Fruit fly (Drosophila melanogaster) whole organism, wandering third instar larva: ENCODE measurements around the gene Argk1.
A peak's percentile ranks its signal among the peaks of the same experiment; 100 is the strongest.

Source experiments
- Abd-B ChIP-seq: fragments of >200 bp; optimal IDR thresholded peaks from 2 replicates; lab custom pipeline; 2017; ENCODE audit warnings: missing biosample characterization, missing genetic modification characterization
- CG32264 ChIP-seq: fragments of 200-800 bp; sonication (Bioruptor generic); optimal IDR thresholded peaks from 2 replicates; lab custom pipeline; 2016; ENCODE audit warnings: missing biosample characterization, missing genetic modification characterization
- CG9705 ChIP-seq: fragments of 200-800 bp; sonication (Bioruptor generic); optimal IDR thresholded peaks from 2 replicates; lab custom pipeline; 2018; ENCODE audit warnings: missing biosample characterization, mild to moderate bottlenecking, missing genetic modification characterization
- CrebA ChIP-seq: fragments of 200-800 bp; sonication (Bioruptor generic); optimal IDR thresholded peaks from 2 replicates; lab custom pipeline; 2016; ENCODE audit warnings: missing biosample characterization, mild to moderate bottlenecking, missing genetic modification characterization, borderline replicate concordance
- Dfd ChIP-seq: fragments of >200 bp; optimal IDR thresholded peaks from 2 replicates; lab custom pipeline; 2017; ENCODE audit warnings: missing biosample characterization, missing genetic modification characterization
- Dif ChIP-seq: fragments of 200-275, 200-300 bp; sonication (Bioruptor generic); optimal IDR thresholded peaks from 2 replicates; lab custom pipeline; 2018; ENCODE audit warnings: missing biosample characterization, missing genetic modification characterization; ENCODE audit not compliant: partially characterized antibody
- GATAd ChIP-seq: sonication (Bioruptor generic); optimal IDR thresholded peaks from 2 replicates; lab custom pipeline; 2016; ENCODE audit warnings: missing biosample characterization, missing genetic modification characterization
- HLH106 ChIP-seq: fragments of 200-800 bp; optimal IDR thresholded peaks from 3 replicates; lab custom pipeline; 2019; ENCODE audit warnings: missing biosample characterization, mild to moderate bottlenecking, missing genetic modification characterization, moderate library complexity
- Hnf4 ChIP-seq: fragments of 200-800 bp; sonication (Bioruptor generic); optimal IDR thresholded peaks from 2 replicates; lab custom pipeline; 2016; ENCODE audit warnings: missing biosample characterization, mild to moderate bottlenecking, missing genetic modification characterization
- Hr78 ChIP-seq: fragments of >200 bp; optimal IDR thresholded peaks from 2 replicates; lab custom pipeline; 2017; ENCODE audit warnings: missing biosample characterization, missing genetic modification characterization
- Hr83 ChIP-seq: fragments of 200-300 bp; sonication (Bioruptor generic); optimal IDR thresholded peaks from 2 replicates; lab custom pipeline; 2016; ENCODE audit warnings: missing biosample characterization, mild to moderate bottlenecking, missing genetic modification characterization, moderate library complexity; ENCODE audit not compliant: poor library complexity, severe bottlenecking
- Jra ChIP-seq: sonication (Bioruptor generic); optimal IDR thresholded peaks from 2 replicates; lab custom pipeline; 2016; ENCODE audit warnings: missing biosample characterization, missing genetic modification characterization
- Mio ChIP-seq: sonication (Bioruptor generic); optimal IDR thresholded peaks from 2 replicates; lab custom pipeline; 2016; ENCODE audit warnings: missing biosample characterization, missing genetic modification characterization
- Myc ChIP-seq: fragments of >200 bp; optimal IDR thresholded peaks from 2 replicates; lab custom pipeline; 2017
- N ChIP-seq: fragments of >200 bp; optimal IDR thresholded peaks from 2 replicates; lab custom pipeline; 2018; ENCODE audit warnings: missing biosample characterization, missing external identifiers, missing genetic modification characterization
- OdsH ChIP-seq: fragments of 200-800 bp; sonication (Bioruptor generic); optimal IDR thresholded peaks from 2 replicates; lab custom pipeline; 2016; ENCODE audit warnings: missing biosample characterization, mild to moderate bottlenecking, missing genetic modification characterization
- Rel ChIP-seq, 2 experiments: fragments of 200-800 bp; sonication (Bioruptor generic) in 1 of 2; optimal IDR thresholded peaks; 2 replicates in 1 of 2; 3 replicates in 1 of 2; lab custom pipeline; 2016 to 2019; ENCODE audit warnings: mild to moderate bottlenecking in 2 of 2, missing biosample characterization in 2 of 2, missing genetic modification characterization in 2 of 2, moderate library complexity in 1 of 2
- Sp1 ChIP-seq: fragments of 200-800 bp; sonication (Bioruptor generic); optimal IDR thresholded peaks from 3 replicates; lab custom pipeline; 2019; ENCODE audit warnings: missing biosample characterization, mild to moderate bottlenecking, missing genetic modification characterization, moderate library complexity
- Vsx2 ChIP-seq: fragments of 200-300, 225-300 bp; sonication (Bioruptor generic); optimal IDR thresholded peaks from 2 replicates; lab custom pipeline; 2018; ENCODE audit warnings: missing biosample characterization, missing genetic modification characterization; ENCODE audit not compliant: partially characterized antibody
- br ChIP-seq: fragments of 200-800 bp; sonication (Bioruptor generic); optimal IDR thresholded peaks from 2 replicates; lab custom pipeline; 2016; ENCODE audit warnings: missing biosample characterization, missing genetic modification characterization
- brk ChIP-seq: fragments of 200-800 bp; sonication (Bioruptor generic); optimal IDR thresholded peaks from 2 replicates; lab custom pipeline; 2016; ENCODE audit warnings: missing biosample characterization, mild to moderate bottlenecking, missing genetic modification characterization
- dl ChIP-seq, 2 experiments: fragments of 175-275, 200-275 bp in 1 of 2; fragments of 200-275 bp in 1 of 2; sonication (Bioruptor generic); optimal IDR thresholded peaks; lab custom pipeline; 2018; ENCODE audit warnings: mild to moderate bottlenecking in 2 of 2, missing biosample characterization in 2 of 2, missing genetic modification characterization in 2 of 2, moderate library complexity in 2 of 2; ENCODE audit not compliant: partially characterized antibody in 2 of 2, insufficient read depth in 1 of 2
- dmrt93B ChIP-seq: fragments of 200-800 bp; sonication (Bioruptor generic); optimal IDR thresholded peaks from 2 replicates; lab custom pipeline; 2018; ENCODE audit warnings: missing biosample characterization, mild to moderate bottlenecking, missing genetic modification characterization
- dsf ChIP-seq: sonication (Bioruptor generic); optimal IDR thresholded peaks from 2 replicates; lab custom pipeline; 2016; ENCODE audit warnings: missing biosample characterization, missing genetic modification characterization, borderline replicate concordance
- ey ChIP-seq: fragments of 200-800 bp; sonication (Bioruptor generic); optimal IDR thresholded peaks from 2 replicates; lab custom pipeline; 2016; ENCODE audit warnings: missing biosample characterization, missing genetic modification characterization
- foxo ChIP-seq, 2 experiments: fragments of 200-800 bp; sonication (Bioruptor generic); optimal IDR thresholded peaks; 2 replicates in 1 of 2; 3 replicates in 1 of 2; lab custom pipeline; 2016 to 2017; ENCODE audit warnings: missing biosample characterization in 2 of 2, missing genetic modification characterization in 2 of 2
- fru ChIP-seq: fragments of 200-800 bp; sonication (Bioruptor generic); optimal IDR thresholded peaks from 3 replicates; lab custom pipeline; 2016; ENCODE audit warnings: missing biosample characterization, mild to moderate bottlenecking, missing genetic modification characterization
- h ChIP-seq: fragments of 200-800 bp; sonication (Bioruptor generic); optimal IDR thresholded peaks from 3 replicates; lab custom pipeline; 2016; ENCODE audit warnings: missing biosample characterization, mild to moderate bottlenecking, missing genetic modification characterization
- jim ChIP-seq: fragments of 175-275, 200-325 bp; sonication (Bioruptor generic); optimal IDR thresholded peaks from 2 replicates; lab custom pipeline; 2016; ENCODE audit warnings: missing biosample characterization, mild to moderate bottlenecking, missing genetic modification characterization
- lola ChIP-seq: fragments of >200 bp; optimal IDR thresholded peaks from 2 replicates; lab custom pipeline; 2017; ENCODE audit warnings: missing biosample characterization, missing genetic modification characterization
- pan ChIP-seq: fragments of >200 bp; optimal IDR thresholded peaks from 2 replicates; lab custom pipeline; 2017
- psq ChIP-seq: fragments of 200-800 bp; sonication (Bioruptor generic); optimal IDR thresholded peaks from 3 replicates; lab custom pipeline; 2017; ENCODE audit warnings: missing biosample characterization, mild to moderate bottlenecking, missing genetic modification characterization, moderate library complexity
- rgr ChIP-seq: fragments of 200-800 bp; sonication (Bioruptor generic); optimal IDR thresholded peaks from 3 replicates; lab custom pipeline; 2016; ENCODE audit warnings: missing biosample characterization, mild to moderate bottlenecking, missing genetic modification characterization
- sage ChIP-seq: fragments of 200-800 bp; sonication (Bioruptor generic); optimal IDR thresholded peaks from 2 replicates; lab custom pipeline; 2016; ENCODE audit warnings: missing biosample characterization, mild to moderate bottlenecking, missing genetic modification characterization
- sv ChIP-seq: fragments of 200-800 bp; sonication (Bioruptor generic); optimal IDR thresholded peaks from 3 replicates; lab custom pipeline; 2016; ENCODE audit warnings: missing biosample characterization, missing genetic modification characterization
- tai ChIP-seq: sonication (Bioruptor generic); optimal IDR thresholded peaks from 2 replicates; lab custom pipeline; 2016; ENCODE audit warnings: missing biosample characterization, missing genetic modification characterization
- usp ChIP-seq: fragments of >200 bp; optimal IDR thresholded peaks from 2 replicates; lab custom pipeline; 2017; ENCODE audit warnings: missing biosample characterization, missing genetic modification characterization
- woc ChIP-seq: sonication (Bioruptor generic); optimal IDR thresholded peaks from 2 replicates; lab custom pipeline; 2016; ENCODE audit warnings: missing biosample characterization, mild to moderate bottlenecking, missing genetic modification characterization

Argk1 gene

DNA sequence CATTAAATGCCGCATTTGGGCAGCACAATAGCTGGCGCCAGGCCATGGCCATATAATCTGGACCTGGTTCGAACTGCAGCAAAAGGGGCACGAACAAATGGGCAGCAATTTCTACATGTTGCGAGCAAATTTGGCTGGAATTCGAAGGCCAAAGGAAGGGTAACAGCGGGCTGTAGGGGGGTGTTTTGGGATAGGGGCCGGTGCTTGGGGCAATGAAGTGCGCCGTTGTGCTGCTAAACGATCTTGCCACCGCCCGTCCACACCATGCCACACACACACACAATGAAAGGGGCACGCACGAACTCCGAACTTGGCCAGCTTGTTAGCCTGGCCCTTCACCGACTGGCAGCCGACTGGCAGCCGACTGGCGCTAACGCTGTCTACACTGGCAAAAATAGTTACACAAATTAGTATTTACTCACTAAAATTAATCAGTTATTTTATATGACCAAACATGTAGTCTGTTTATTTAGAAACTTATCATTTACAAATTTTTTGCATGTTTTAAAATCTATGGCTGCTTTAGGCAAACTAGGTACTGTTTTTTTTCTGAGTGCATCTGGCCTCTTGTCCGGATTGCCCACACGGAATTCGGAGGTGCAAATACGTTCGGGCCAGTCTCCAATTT is 31.7 kb downstream of the Argk1 start:
- TF ChIP-seq CG32264 (GFP tag; lab: Kevin White, UChicago) (peak; percentile 3), Vsx2 (GFP tag; lab: Kevin White, UChicago) (no peak), Dfd (GFP tag; lab: Kevin White, UChicago) (no peak), Hr78 (no peak), Jra (GFP tag; lab: Kevin White, UChicago) (peak; percentile 19), psq (GFP tag; lab: Kevin White, UChicago) (peak; percentile 60), woc (GFP tag; lab: Kevin White, UChicago) (peak; percentile 65), dmrt93B (GFP tag; lab: Kevin White, UChicago) (peak; percentile 73), pan (lab: Kevin White, UChicago) (no peak), Mio (GFP tag; lab: Kevin White, UChicago) (no peak), usp (GFP tag; lab: Kevin White, UChicago) (no peak), rgr (peak; percentile 69), Abd-B (GFP tag; lab: Kevin White, UChicago) (no peak), br (GFP tag; lab: Kevin White, UChicago) (peak; percentile 56), Hnf4 (GFP tag; lab: Kevin White, UChicago) (peak; percentile 37), Rel (GFP tag; optimal IDR thresholded peaks at IDR 0.05; lab: Kevin White, UChicago) (peak; percentile 39), Rel (tag; optimal IDR thresholded peaks at IDR 0.05; lab: Kevin White, UChicago) (no peak), dsf (GFP tag; lab: Kevin White, UChicago) (no peak), sv (GFP tag; lab: Kevin White, UChicago) (peak; percentile 31), GATAd (no peak), fru (peak; percentile 70), Hr83 (GFP tag; lab: Kevin White, UChicago) (no peak), CG9705 (GFP tag; lab: Kevin White, UChicago) (peak; percentile 70), lola (no peak), Sp1 (peak; percentile 71), ey (GFP tag; lab: Kevin White, UChicago) (peak; percentile 65), tai (GFP tag; lab: Kevin White, UChicago) (no peak), h (GFP tag; lab: Kevin White, UChicago) (peak; percentile 86), CrebA (GFP tag; lab: Kevin White, UChicago) (no peak), Myc (lab: Kevin White, UChicago) (no peak), sage (GFP tag; lab: Kevin White, UChicago) (peak; percentile 74), foxo (GFP tag; optimal IDR thresholded peaks at IDR 0.05; lab: Kevin White, UChicago) (peak in 1 of 2 experiments; percentile 57), dl (GFP tag; optimal IDR thresholded peaks at IDR 0.05; lab: Kevin White, UChicago; ENCODE audit: insufficient read depth in 1 of 2, partially characterized antibody in 2 of 2) (no peak), HLH106 (tag; lab: Kevin White, UChicago) (peak; percentile 72), jim (no peak), OdsH (GFP tag; lab: Kevin White, UChicago) (peak; percentile 69), brk (peak; percentile 42), N (GFP tag; lab: Kevin White, UChicago) (no peak), Dif (GFP tag; lab: Kevin White, UChicago) (no peak)

DNA sequence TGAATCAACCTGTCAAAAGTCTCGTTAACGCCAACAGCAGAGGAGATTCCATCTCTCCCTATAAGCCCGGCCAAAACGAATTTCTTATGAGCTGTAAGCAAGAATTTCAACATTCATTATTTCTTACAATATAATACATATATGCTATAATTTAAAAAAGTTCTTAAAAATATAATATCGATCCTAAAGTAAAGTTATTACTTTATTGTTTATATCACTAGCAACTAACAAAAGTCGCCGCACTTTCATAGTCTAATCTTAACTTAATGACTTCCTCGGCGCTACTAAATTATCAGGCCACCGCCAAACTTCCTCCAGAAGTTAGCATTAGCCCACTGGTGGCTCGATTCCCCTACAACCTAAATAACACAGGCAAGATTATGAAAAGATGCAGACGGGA is 32.3 kb downstream of the Argk1 start:
- TF ChIP-seq sv (GFP tag; lab: Kevin White, UChicago), result no peak
- TF ChIP-seq brk, result no peak
- peak; percentile 76 for TF ChIP-seq Sp1
- TF ChIP-seq dsf (GFP tag; lab: Kevin White, UChicago), result no peak
- no peak for TF ChIP-seq Hnf4 (GFP tag; lab: Kevin White, UChicago)
- no peak for TF ChIP-seq woc (GFP tag; lab: Kevin White, UChicago)
- no peak for TF ChIP-seq dl (GFP tag; optimal IDR thresholded peaks at IDR 0.05; lab: Kevin White, UChicago; ENCODE audit: insufficient read depth in 1 of 2, partially characterized antibody in 2 of 2)
- TF ChIP-seq Abd-B (GFP tag; lab: Kevin White, UChicago), result no peak
- TF ChIP-seq psq (GFP tag; lab: Kevin White, UChicago), result peak; percentile 20
- TF ChIP-seq CG9705 (GFP tag; lab: Kevin White, UChicago), result peak; percentile 28
- TF ChIP-seq OdsH (GFP tag; lab: Kevin White, UChicago), result peak; percentile 40
- TF ChIP-seq sage (GFP tag; lab: Kevin White, UChicago), result peak; percentile 1
- TF ChIP-seq fru, result peak; percentile 53
- no peak for TF ChIP-seq Mio (GFP tag; lab: Kevin White, UChicago)
- no peak for TF ChIP-seq br (GFP tag; lab: Kevin White, UChicago)
- no peak for TF ChIP-seq Dfd (GFP tag; lab: Kevin White, UChicago)
- TF ChIP-seq ey (GFP tag; lab: Kevin White, UChicago), result peak; percentile 30
- no peak for TF ChIP-seq pan (lab: Kevin White, UChicago)
- TF ChIP-seq rgr, result peak; percentile 45
- TF ChIP-seq HLH106 (tag; lab: Kevin White, UChicago), result peak; percentile 81
- TF ChIP-seq h (GFP tag; lab: Kevin White, UChicago), result peak; percentile 51
- peak; percentile 64 for TF ChIP-seq dmrt93B (GFP tag; lab: Kevin White, UChicago)
- peak in 1 of 2 experiments; percentile 68 for TF ChIP-seq foxo (GFP tag; optimal IDR thresholded peaks at IDR 0.05; lab: Kevin White, UChicago)
